Worm (Caenorhabditis elegans): ENCODE data around the gene F26G1.15.
A peak's percentile ranks its signal among the peaks of the same experiment; 100 is the strongest.

Gene F26G1.15

ce11 chrII:4793320-4793719, 3.2 kb downstream of the F26G1.15 start:
- no peak for TF ChIP-seq nhr-28 (tag; optimal IDR thresholded peaks at IDR 0.05)
- no peak for TF ChIP-seq fkh-10 (GFP tag; optimal IDR thresholded peaks at IDR 0.05)
- no peak for TF ChIP-seq nhr-76 (tag; optimal IDR thresholded peaks at IDR 0.05)
- TF ChIP-seq fos-1 (tag; optimal IDR thresholded peaks at IDR 0.05): no peak
- TF ChIP-seq mdl-1 (tag; optimal IDR thresholded peaks at IDR 0.05): no peak
- no peak for TF ChIP-seq elt-1 (tag; optimal IDR thresholded peaks at IDR 0.05)
- TF ChIP-seq nhr-12 (tag; optimal IDR thresholded peaks at IDR 0.05): no peak
- no peak for TF ChIP-seq daf-12 (tag; optimal IDR thresholded peaks at IDR 0.05)
- no peak for TF ChIP-seq nhr-43 (tag; optimal IDR thresholded peaks at IDR 0.05; ENCODE audit: poor library complexity, severe bottlenecking)
- TF ChIP-seq fkh-2 (tag; optimal IDR thresholded peaks at IDR 0.05): no peak
- TF ChIP-seq eor-1 (tag; optimal IDR thresholded peaks at IDR 0.05): no peak
- no peak for TF ChIP-seq ceh-82 (tag; optimal IDR thresholded peaks at IDR 0.05)
- no peak for TF ChIP-seq egl-27 (tag; optimal IDR thresholded peaks at IDR 0.05)
- no peak for TF ChIP-seq elt-3 (tag; optimal IDR thresholded peaks at IDR 0.05)
- TF ChIP-seq nhr-25 (tag; optimal IDR thresholded peaks at IDR 0.05): no peak
- TF ChIP-seq ceh-28 (tag; optimal IDR thresholded peaks at IDR 0.05): no peak
- TF ChIP-seq aly-2 (tag; optimal IDR thresholded peaks at IDR 0.05): no peak
- no peak for TF ChIP-seq jun-1 (tag; optimal IDR thresholded peaks at IDR 0.05)
- no peak for TF ChIP-seq pha-4 (tag; optimal IDR thresholded peaks at IDR 0.05)
- no peak for TF ChIP-seq ceh-16 (tag; optimal IDR thresholded peaks at IDR 0.05)

DNA sequence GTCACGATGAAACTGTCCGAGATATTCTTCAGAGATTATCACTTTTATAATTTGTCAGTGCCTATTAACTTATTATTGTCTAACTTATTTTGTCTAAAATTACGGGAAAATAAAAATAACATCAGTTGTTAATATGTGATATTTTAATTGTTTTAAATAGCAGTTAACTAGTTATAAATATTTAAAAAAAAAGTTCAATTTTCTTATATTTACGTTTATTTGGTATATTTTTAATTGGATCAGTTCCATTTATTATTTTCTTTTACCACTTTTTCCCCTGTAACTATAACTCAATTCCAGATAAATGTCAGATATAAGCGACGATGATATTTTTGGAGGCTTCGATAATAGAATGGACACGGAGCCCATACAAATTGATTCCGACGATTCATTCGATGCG, 5.4 kb downstream of the F26G1.15 start, which contains the start of gene C33F10.4:
Gene C33F10.4 (plus strand): TSS at position 301 of the 400 bp plus-strand sequence.
- TF ChIP-seq ceh-9 (tag; optimal IDR thresholded peaks at IDR 0.05) (no peak), pha-4 (tag; optimal IDR thresholded peaks at IDR 0.05) (no peak)

DNA sequence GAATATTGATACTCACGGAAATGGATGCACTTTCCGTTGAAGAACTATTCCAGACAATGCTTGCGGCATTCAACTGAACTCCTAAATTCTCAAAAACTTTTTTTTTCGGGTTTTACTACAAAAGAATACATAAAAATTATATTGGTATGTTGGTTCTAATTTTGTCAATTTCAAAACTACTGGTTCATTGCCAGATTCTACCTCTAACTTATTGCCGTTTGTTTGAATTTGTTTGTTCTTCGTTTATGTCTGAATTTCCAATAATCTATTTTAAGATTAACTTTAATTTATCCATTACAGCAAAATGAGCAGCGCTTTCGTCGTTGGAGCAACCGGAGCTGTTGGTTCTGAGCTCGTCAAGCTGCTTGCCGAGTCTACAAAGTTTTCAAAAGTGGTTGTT, 7.0 kb downstream of the F26G1.15 start, which contains the start of gene C33F10.14:
Gene C33F10.14 (plus strand): TSS at position 301 of the 400 bp plus-strand sequence.
- TF ChIP-seq lin-15B (tag; optimal IDR thresholded peaks at IDR 0.05): no peak
- no peak for TF ChIP-seq nhr-237 (tag; optimal IDR thresholded peaks at IDR 0.05)
- TF ChIP-seq fos-1 (tag; optimal IDR thresholded peaks at IDR 0.05): no peak
- TF ChIP-seq jun-1 (tag; optimal IDR thresholded peaks at IDR 0.05): no peak
- TF ChIP-seq ceh-16 (tag; optimal IDR thresholded peaks at IDR 0.05): no peak
- TF ChIP-seq elt-3 (tag; optimal IDR thresholded peaks at IDR 0.05): no peak
- TF ChIP-seq aly-2 (tag; optimal IDR thresholded peaks at IDR 0.05): no peak
- TF ChIP-seq ceh-9 (tag; optimal IDR thresholded peaks at IDR 0.05): no peak
- TF ChIP-seq mml-1 (tag; optimal IDR thresholded peaks at IDR 0.05): no peak
- TF ChIP-seq mdl-1 (tag; optimal IDR thresholded peaks at IDR 0.05): no peak
- TF ChIP-seq tbx-2 (tag; optimal IDR thresholded peaks at IDR 0.05): no peak
- no peak for TF ChIP-seq nhr-25 (tag; optimal IDR thresholded peaks at IDR 0.05)

ce11 chrII:4800524-4800923, 10.4 kb downstream of the F26G1.15 start:
- TF ChIP-seq zag-1 (tag; optimal IDR thresholded peaks at IDR 0.05) (no peak), egl-27 (tag; optimal IDR thresholded peaks at IDR 0.05) (no peak), nhr-23 (tag; optimal IDR thresholded peaks at IDR 0.05) (no peak), ZK546.5 (tag; optimal IDR thresholded peaks at IDR 0.05) (no peak), lin-15B (tag; optimal IDR thresholded peaks at IDR 0.05) (no peak), fkh-2 (tag; optimal IDR thresholded peaks at IDR 0.05) (no peak)

DNA sequence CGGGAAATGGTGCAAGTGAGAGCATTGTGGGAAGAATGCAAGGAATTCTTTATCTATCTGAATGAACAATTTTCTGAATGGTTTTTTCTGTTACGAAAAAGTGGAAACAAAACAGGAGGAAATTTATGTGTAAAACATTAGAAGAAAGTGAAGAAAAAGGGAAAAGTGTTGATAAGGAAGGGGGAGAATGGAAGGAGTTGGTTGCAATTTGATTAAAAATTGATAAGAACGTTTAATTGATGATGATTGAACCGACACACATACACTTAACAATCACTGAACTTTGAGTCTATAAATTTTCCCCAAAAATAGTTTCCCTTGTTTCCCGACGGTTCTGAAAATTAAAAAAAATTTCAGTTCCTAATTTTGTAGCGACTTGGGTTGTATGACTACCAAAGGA, 12.8 kb downstream of the F26G1.15 start:
- TF ChIP-seq pha-4 (tag; optimal IDR thresholded peaks at IDR 0.05) (peak; percentile 10), ceh-9 (tag; optimal IDR thresholded peaks at IDR 0.05) (no peak), fos-1 (tag; optimal IDR thresholded peaks at IDR 0.05) (no peak), elt-3 (tag; optimal IDR thresholded peaks at IDR 0.05) (no peak), nhr-12 (tag; optimal IDR thresholded peaks at IDR 0.05) (no peak), elt-1 (tag; optimal IDR thresholded peaks at IDR 0.05) (no peak), pqm-1 (tag; optimal IDR thresholded peaks at IDR 0.05) (peak; percentile 38), elt-2 (tag; optimal IDR thresholded peaks at IDR 0.05) (peak; percentile 96)

ce11 chrII:4805799-4806198, 15.7 kb downstream of the F26G1.15 start:
- TF ChIP-seq egl-5 (tag; optimal IDR thresholded peaks at IDR 0.05) (peak; percentile 16), daf-12 (tag; optimal IDR thresholded peaks at IDR 0.05) (no peak), tbx-2 (tag; optimal IDR thresholded peaks at IDR 0.05) (no peak), lin-39 (tag; optimal IDR thresholded peaks at IDR 0.05) (no peak), ztf-4 (tag; optimal IDR thresholded peaks at IDR 0.05) (no peak)
